Worm (Caenorhabditis elegans) whole organism, young adult: ENCODE results near the gene lips-5.

ENCODE experiments used
- F23B12.7 ChIP-seq: sonication (generic microtip); optimal IDR thresholded peaks from 2 replicates; lab custom pipeline; 2017; ENCODE audit warnings: missing genetic modification characterization, mild to moderate bottlenecking, missing compliant biosample characterization, antibody characterized with exemption, moderate library complexity; ENCODE audit not compliant: insufficient read depth
- hlh-12 ChIP-seq: sonication (generic microtip); optimal IDR thresholded peaks from 2 replicates; lab custom pipeline; 2016; ENCODE audit warnings: missing genetic modification characterization, missing compliant biosample characterization
- let-526 ChIP-seq: fragments of 200-800 bp; sonication (Bioruptor generic); IDR thresholded peaks from 2 replicates; pipeline ENCODE4 v1.3.6; 2022; ENCODE audit warnings: missing genetic modification reagents, missing genetic modification characterization, missing compliant biosample characterization
- unc-130 ChIP-seq: sonication (generic microtip); optimal IDR thresholded peaks from 2 replicates; lab custom pipeline; 2016; ENCODE audit warnings: missing genetic modification reagents, missing genetic modification characterization, missing compliant biosample characterization
- ztf-26 ChIP-seq: sonication (generic microtip); optimal IDR thresholded peaks from 2 replicates; lab custom pipeline; 2017; ENCODE audit warnings: missing genetic modification characterization, missing compliant biosample characterization

DNA sequence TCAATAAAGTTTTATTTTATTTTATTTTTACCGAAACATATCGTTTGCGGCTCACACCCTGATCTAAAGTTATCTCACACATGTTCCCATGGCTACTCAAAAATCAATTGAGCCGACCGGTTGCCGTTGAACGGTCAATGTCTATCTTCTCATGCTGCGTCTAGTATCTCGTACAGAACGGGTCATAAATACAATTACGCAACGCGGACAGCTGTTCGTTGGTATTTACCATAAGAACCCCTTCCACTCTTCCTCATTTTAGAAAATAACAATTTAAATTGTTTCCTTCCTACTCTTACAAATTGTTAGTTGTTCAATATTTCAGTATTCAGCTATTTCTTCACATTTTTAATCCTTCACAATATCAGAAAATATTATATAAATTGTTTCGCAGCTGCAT, 29.7 kb downstream of the lips-5 start:
- TF ChIP-seq hlh-12 = no peak
- TF ChIP-seq let-526 (GFP tag; lab: Robert Waterston, UW) = no peak
- no peak for TF ChIP-seq unc-130
- no peak for TF ChIP-seq F23B12.7 (tag; lab: Kevin White, UChicago)
- TF ChIP-seq ztf-26 (tag; lab: Kevin White, UChicago) = no peak
